Worm (Caenorhabditis elegans): Measurements from ENCODE around the gene F25H9.6.

Gene F25H9.6

DNA sequence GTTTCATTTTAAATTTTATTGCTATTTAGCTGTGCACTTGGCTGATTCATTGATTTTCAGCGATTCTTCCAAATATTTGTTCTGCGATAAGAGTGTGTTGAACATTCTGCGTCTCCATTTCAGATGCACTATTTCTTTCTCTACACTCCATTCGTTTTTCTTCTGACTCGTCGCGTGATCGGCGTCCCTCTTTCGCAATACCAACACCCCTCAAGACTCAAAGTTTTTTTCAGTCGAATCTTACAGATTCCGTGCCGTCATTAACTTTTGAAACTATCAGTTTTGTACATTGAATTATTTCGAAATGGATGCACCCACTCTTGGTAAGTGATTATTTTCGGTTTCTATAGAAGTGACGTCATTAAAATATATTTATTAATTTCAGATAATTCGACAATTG lies 5.2 kb downstream of the F25H9.6 start, which contains the start of gene frm-10 (continued):
- TF ChIP-seq nhr-90 (tag; optimal IDR thresholded peaks at IDR 0.05; ENCODE audit: poor library complexity) (peak; percentile 22), ets-5 (GFP tag; IDR thresholded peaks at IDR 0.05) (no peak), C16A3.4 (tag; optimal IDR thresholded peaks at IDR 0.05) (peak; percentile 10), fkh-4 (tag; optimal IDR thresholded peaks at IDR 0.05; ENCODE audit: borderline replicate concordance) (no peak), Y116A8C.19 (tag; optimal IDR thresholded peaks at IDR 0.05; ENCODE audit: borderline replicate concordance) (no peak), lsy-2 (tag; optimal IDR thresholded peaks at IDR 0.05) (peak; percentile 52 to 67)

DNA sequence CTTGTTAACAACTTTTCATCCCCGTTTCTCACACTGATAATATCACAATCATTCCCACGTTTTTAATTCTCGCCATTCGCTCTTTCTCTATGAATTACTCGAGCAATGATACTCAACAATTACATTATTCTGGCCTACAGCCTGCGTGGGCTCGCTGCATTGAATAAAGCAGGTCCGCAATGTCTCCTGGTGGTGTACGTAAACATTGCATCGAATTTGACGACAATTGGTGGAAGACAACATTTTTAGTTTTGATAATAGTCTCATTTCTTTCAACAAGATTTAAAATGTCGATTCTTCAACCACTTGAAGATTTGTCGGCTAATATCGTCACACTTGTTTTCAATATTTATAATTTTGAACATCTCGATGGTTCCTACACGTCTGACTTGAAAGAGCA lies 8.8 kb downstream of the F25H9.6 start, which contains the start of gene bath-39:
bath-39 (plus strand) TSS at position 137 of the 400 bp plus-strand sequence.
- TF ChIP-seq ceh-8 (GFP tag; optimal IDR thresholded peaks at IDR 0.05) (no peak), lsy-2 (tag; optimal IDR thresholded peaks at IDR 0.05) (peak in 1 of 2 experiments; percentile 40), dpl-1 (GFP tag; optimal IDR thresholded peaks at IDR 0.05) (peak in 2 of 3 experiments; percentile 19 to 48), blmp-1 (tag; optimal IDR thresholded peaks at IDR 0.05) (peak; percentile 22), rnt-1 (tag; optimal IDR thresholded peaks at IDR 0.05) (peak; percentile 32), nhr-12 (tag; optimal IDR thresholded peaks at IDR 0.05) (no peak), F16B12.6 (tag; optimal IDR thresholded peaks at IDR 0.05) (peak; percentile 81), snu-23 (GFP tag; optimal IDR thresholded peaks at IDR 0.05) (peak; percentile 28), lin-15B (tag; optimal IDR thresholded peaks at IDR 0.05) (peak; percentile 1), dsc-1 (tag; optimal IDR thresholded peaks at IDR 0.05) (no peak), ets-5 (GFP tag; IDR thresholded peaks at IDR 0.05) (no peak), unc-86 (tag; optimal IDR thresholded peaks at IDR 0.05) (no peak), unc-130 (tag; optimal IDR thresholded peaks at IDR 0.05) (no peak), lin-35 (GFP tag; optimal IDR thresholded peaks at IDR 0.05) (peak; percentile 18 to 35), efl-1 (optimal IDR thresholded peaks at IDR 0.05) (peak in 1 of 2 experiments; percentile 28), efl-1 (GFP tag; optimal IDR thresholded peaks at IDR 0.05 in 1 of 2) (peak; percentile 19 to 84), nhr-237 (tag; optimal IDR thresholded peaks at IDR 0.05) (no peak), sup-37 (GFP tag; optimal IDR thresholded peaks at IDR 0.05) (no peak)

DNA sequence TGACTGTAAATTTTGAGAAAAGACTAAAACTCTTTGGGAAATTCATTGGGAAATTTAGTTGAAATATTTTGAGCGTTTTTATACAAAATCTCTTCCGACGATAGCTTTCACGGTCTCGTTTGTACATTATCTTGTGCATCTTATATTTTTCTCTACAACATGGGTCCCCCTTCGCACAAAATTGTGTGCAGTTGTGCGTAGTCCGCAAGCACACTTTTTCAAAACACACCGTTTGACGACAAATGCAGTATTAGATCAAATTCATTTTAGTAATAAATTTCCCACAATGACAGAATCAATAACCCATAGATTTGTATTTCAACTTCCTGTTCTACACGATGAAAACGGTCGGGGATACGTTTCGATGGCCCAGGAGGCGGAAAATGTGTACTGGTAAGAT lies 10.3 kb downstream of the F25H9.6 start, which contains the start of gene F25H9.2:
F25H9.2 (plus strand) TSS at position 226 of the 400 bp plus-strand sequence.
- TF ChIP-seq ztf-4 (tag; optimal IDR thresholded peaks at IDR 0.05) = no peak
- TF ChIP-seq C16A3.4 (tag; optimal IDR thresholded peaks at IDR 0.05) = peak; percentile 46
- TF ChIP-seq sup-37 (GFP tag; optimal IDR thresholded peaks at IDR 0.05) = no peak
- TF ChIP-seq Y116A8C.19 (tag; optimal IDR thresholded peaks at IDR 0.05; ENCODE audit: borderline replicate concordance) = no peak
- no peak for TF ChIP-seq jun-1 (tag; optimal IDR thresholded peaks at IDR 0.05)
- TF ChIP-seq efl-1 (optimal IDR thresholded peaks at IDR 0.05) = peak; percentile 5 to 37
- TF ChIP-seq efl-1 (GFP tag; optimal IDR thresholded peaks at IDR 0.05 in 1 of 2) = peak; percentile 36 to 43
- TF ChIP-seq mdl-1 (tag; optimal IDR thresholded peaks at IDR 0.05) = peak in 1 of 2 experiments; percentile 2
- no peak for TF ChIP-seq ceh-8 (GFP tag; optimal IDR thresholded peaks at IDR 0.05)
- peak in 1 of 3 experiments; percentile 8 for TF ChIP-seq ceh-82 (tag; optimal IDR thresholded peaks at IDR 0.05)
- no peak for TF ChIP-seq pqm-1 (tag; optimal IDR thresholded peaks at IDR 0.05)
- peak; percentile 20 to 45 for TF ChIP-seq lsy-2 (tag; optimal IDR thresholded peaks at IDR 0.05)
- no peak for TF ChIP-seq nhr-76 (tag; optimal IDR thresholded peaks at IDR 0.05)
- TF ChIP-seq unc-130 (tag; optimal IDR thresholded peaks at IDR 0.05) = peak; percentile 47
- TF ChIP-seq zip-4 (GFP tag; optimal IDR thresholded peaks at IDR 0.05) = no peak
- no peak for TF ChIP-seq nhr-20 (tag; optimal IDR thresholded peaks at IDR 0.05)
- peak; percentile 29 for TF ChIP-seq rnt-1 (tag; optimal IDR thresholded peaks at IDR 0.05)
- TF ChIP-seq elt-3 (tag; optimal IDR thresholded peaks at IDR 0.05) = no peak
- TF ChIP-seq unc-62 (GFP tag; optimal IDR thresholded peaks at IDR 0.05) = no peak
- peak; percentile 25 for TF ChIP-seq nhr-71 (tag; optimal IDR thresholded peaks at IDR 0.05)
- no peak for TF ChIP-seq aly-2 (tag; optimal IDR thresholded peaks at IDR 0.05)
- TF ChIP-seq lin-35 (GFP tag; optimal IDR thresholded peaks at IDR 0.05) = peak; percentile 26 to 59
- TF ChIP-seq F16B12.6 (tag; optimal IDR thresholded peaks at IDR 0.05) = peak; percentile 90
- TF ChIP-seq unc-86 (tag; optimal IDR thresholded peaks at IDR 0.05) = no peak
- no peak for TF ChIP-seq ceh-63 (GFP tag; optimal IDR thresholded peaks at IDR 0.05)
- TF ChIP-seq grh-1 (GFP tag; IDR thresholded peaks at IDR 0.05) = no peak
- no peak for TF ChIP-seq irx-1 (tag; optimal IDR thresholded peaks at IDR 0.05)
- TF ChIP-seq blmp-1 (tag; optimal IDR thresholded peaks at IDR 0.05) = peak; percentile 26
- peak; percentile 47 for TF ChIP-seq snu-23 (GFP tag; optimal IDR thresholded peaks at IDR 0.05)
- TF ChIP-seq dpl-1 (GFP tag; optimal IDR thresholded peaks at IDR 0.05) = peak in 2 of 3 experiments; percentile 55 to 61
- TF ChIP-seq nhr-12 (tag; optimal IDR thresholded peaks at IDR 0.05) = no peak
- no peak for TF ChIP-seq C34B4.2 (tag; optimal IDR thresholded peaks at IDR 0.05)
- no peak for TF ChIP-seq lin-13 (GFP tag; optimal IDR thresholded peaks at IDR 0.05)
